Fruit fly (Drosophila melanogaster): ENCODE results near the gene drl.

DNA sequence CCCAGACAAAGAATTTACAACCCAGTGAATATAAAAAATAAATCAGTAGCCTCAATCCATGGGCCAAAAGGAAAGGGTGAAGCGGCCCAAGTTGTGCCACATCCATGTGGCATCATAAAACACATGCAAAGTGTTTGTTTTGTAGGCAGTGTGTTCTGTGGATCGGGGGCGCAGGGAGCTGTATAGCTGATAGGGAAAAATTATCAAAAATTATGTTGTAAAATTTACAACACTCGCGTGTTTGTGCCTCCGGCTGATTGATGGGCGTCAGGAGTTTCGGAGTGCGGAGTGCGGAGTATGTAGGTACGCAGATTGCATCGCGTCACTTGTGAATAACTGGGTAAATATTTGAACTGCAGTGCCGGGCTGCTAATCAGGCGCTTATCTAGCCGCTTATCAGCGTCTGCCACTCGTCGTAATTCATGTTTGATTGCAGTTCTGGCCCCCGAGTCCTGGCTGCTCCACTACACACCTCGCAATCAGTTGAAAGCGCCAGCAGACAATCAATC, 1.7 kb downstream of the drl start:
- no peak for TF ChIP-seq CG8478 (optimal IDR thresholded peaks at IDR 0.05)
- no peak for TF ChIP-seq CTCF (optimal IDR thresholded peaks at IDR 0.05)

Measured in S2 (cell line).